Worm (Caenorhabditis elegans) whole organism, mixed stage, embryonic: Measurements from ENCODE around the gene npr-11.

Experiments
- ceh-43 ChIP-seq: fragments of 200-800 bp; sonication (Bioruptor generic); optimal IDR thresholded peaks from 2 replicates; lab custom pipeline; 2018; ENCODE audit warnings: mild to moderate bottlenecking, missing genetic modification characterization, moderate library complexity, missing compliant biosample characterization
- elt-1 ChIP-seq: sonication (generic microtip); optimal IDR thresholded peaks from 2 replicates; lab custom pipeline; 2017; ENCODE audit warnings: missing genetic modification characterization, mild to moderate bottlenecking, missing compliant biosample characterization, antibody characterized with exemption, moderate library complexity, borderline replicate concordance; ENCODE audit not compliant: insufficient read depth
- lin-13 ChIP-seq: fragments of 150-350 bp; optimal IDR thresholded peaks from 2 replicates; lab custom pipeline; 2014; ENCODE audit warnings: missing biosample characterization, missing genetic modification characterization
- snpc-4 ChIP-seq: fragments of 150-350 bp; optimal IDR thresholded peaks from 2 replicates; lab custom pipeline; 2014; ENCODE audit warnings: missing biosample characterization, missing genetic modification characterization
- unc-62 ChIP-seq: fragments of 150-350 bp; optimal IDR thresholded peaks from 2 replicates; lab custom pipeline; 2014; ENCODE audit warnings: missing biosample characterization, missing genetic modification reagents, missing genetic modification characterization
- ztf-11 ChIP-seq: fragments of 150-350 bp; optimal IDR thresholded peaks from 2 replicates; lab custom pipeline; 2014; ENCODE audit warnings: missing biosample characterization, missing genetic modification characterization

DNA sequence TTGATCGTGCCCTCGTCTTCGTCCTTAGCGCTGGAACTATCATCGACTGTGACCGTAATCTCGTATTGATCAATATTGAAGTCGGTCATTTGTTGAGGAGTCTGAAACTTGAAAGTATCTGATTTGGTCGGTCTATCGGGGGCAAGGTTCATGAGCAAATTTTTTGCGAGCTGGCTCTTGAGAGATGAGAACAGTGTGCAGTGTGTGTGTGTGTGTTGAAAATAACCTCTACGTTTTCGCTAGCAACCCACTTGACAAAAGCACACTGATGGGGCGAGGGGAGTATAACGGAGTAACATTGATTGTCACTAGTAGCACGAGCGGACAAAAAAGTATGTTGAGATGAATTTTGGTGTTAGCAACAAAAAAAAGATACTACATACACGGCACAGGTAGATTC lies 16.6 kb downstream of the npr-11 start, which contains the start of gene C25G6.3:
- no peak for TF ChIP-seq ztf-11 (tag; lab: Kevin White, UChicago)
- no peak for TF ChIP-seq lin-13 (tag; lab: Kevin White, UChicago)
- no peak for TF ChIP-seq ceh-43 (GFP tag; lab: Kevin White, UChicago)
- no peak for TF ChIP-seq unc-62 (GFP tag; lab: Kevin White, UChicago)
- no peak for TF ChIP-seq elt-1 (tag; lab: Kevin White, UChicago)
- no peak for TF ChIP-seq snpc-4 (tag; lab: Kevin White, UChicago)
